Fruit fly (Drosophila melanogaster): ENCODE measurements around the gene CG44198.

Gene CG44198

DNA sequence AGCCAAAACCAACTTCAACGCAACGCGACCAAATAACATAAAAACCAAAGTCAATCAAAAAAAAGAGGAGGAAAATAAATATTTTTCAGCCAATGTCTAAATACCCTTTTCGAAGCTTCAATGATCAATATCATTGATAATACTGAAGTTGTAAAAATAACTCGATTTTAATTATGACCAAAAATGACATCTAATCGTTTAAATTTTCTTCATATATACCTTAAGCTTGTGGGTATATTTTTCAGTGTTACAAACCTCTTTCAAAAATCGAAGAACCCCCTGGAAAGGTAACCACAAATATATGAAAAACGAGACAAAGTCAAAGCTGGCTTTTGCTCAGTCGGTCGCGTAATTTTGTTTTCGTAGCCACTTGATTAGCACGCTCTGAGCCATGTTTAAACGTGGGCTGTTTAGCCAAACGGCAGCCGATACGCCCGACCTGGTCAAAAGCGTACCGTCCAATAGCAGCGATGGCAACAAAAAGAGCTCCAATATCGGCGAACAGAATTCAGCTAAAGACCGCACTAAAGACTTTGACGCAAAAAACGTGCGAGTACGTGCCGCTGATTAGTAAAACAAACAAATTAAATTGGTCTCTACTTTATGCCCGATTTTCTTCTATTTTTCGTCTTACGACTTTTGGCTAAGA, 26.2 kb upstream of the CG44198 start (continued):
- TF ChIP-seq kah (GFP tag; optimal IDR thresholded peaks at IDR 0.05) (no peak), CG4404 (GFP tag; IDR thresholded peaks at IDR 0.05) (peak; percentile 44; the same call in 1 of the 2 replicates), wdn (GFP tag; IDR thresholded peaks at IDR 0.05) (peak; percentile 70), ftz-f1 (GFP tag; optimal IDR thresholded peaks at IDR 0.05) (peak; percentile 24), jing (GFP tag; optimal IDR thresholded peaks at IDR 0.05) (no peak), Aef1 (GFP tag; IDR thresholded peaks at IDR 0.05) (peak; percentile 78), CG13287 (GFP tag; IDR thresholded peaks at IDR 0.05; ENCODE audit: partially characterized antibody) (no peak), gsb (GFP tag; IDR thresholded peaks at IDR 0.05) (peak; percentile 76; the same call in 1 of the 2 replicates), klu (GFP tag; IDR thresholded peaks at IDR 0.05) (peak; percentile 63), dpn (GFP tag; optimal IDR thresholded peaks at IDR 0.05) (peak; percentile 73 to 80), CG9727 (GFP tag; optimal IDR thresholded peaks at IDR 0.05) (peak; percentile 73), Myb (GFP tag; optimal IDR thresholded peaks at IDR 0.05) (peak; percentile 59), CG10543 (GFP tag; optimal IDR thresholded peaks at IDR 0.05) (peak; percentile 73), al (GFP tag; IDR thresholded peaks at IDR 0.05) (peak; percentile 88), ase (GFP tag; IDR thresholded peaks at IDR 0.05) (0 out of 3 replicates have a peak, but pooled peaks have one; percentile 36), Usf (GFP tag; optimal IDR thresholded peaks at IDR 0.05) (peak; percentile 10), CG13123 (GFP tag; optimal IDR thresholded peaks at IDR 0.05) (peak; percentile 29), CG15269 (tag; optimal IDR thresholded peaks at IDR 0.05) (peak; percentile 84), tap (tag; optimal IDR thresholded peaks at IDR 0.05) (peak; percentile 70), CG1792 (GFP tag; optimal IDR thresholded peaks at IDR 0.05) (peak; percentile 69), bcd (GFP tag; optimal IDR thresholded peaks at IDR 0.05) (peak; percentile 71), CG12071 (GFP tag; optimal IDR thresholded peaks at IDR 0.05) (peak; percentile 69), CG6765 (GFP tag; optimal IDR thresholded peaks at IDR 0.05) (peak; percentile 74), GATAe (GFP tag; conservative IDR thresholded peaks at IDR 0.05) (peak; percentile 52), CG9817 (tag; optimal IDR thresholded peaks at IDR 0.05) (peak; percentile 79), CG8290 (GFP tag; optimal IDR thresholded peaks at IDR 0.05) (no peak), CG8290 (tag; optimal IDR thresholded peaks at IDR 0.05) (peak in 1 of 2 experiments; percentile 42), Drgx (GFP tag; IDR thresholded peaks at IDR 0.05) (peak; percentile 69; the same call in 1 of the 2 replicates), CG2678 (tag; optimal IDR thresholded peaks at IDR 0.05) (peak; percentile 92), Dip2 (GFP tag; IDR thresholded peaks at IDR 0.05) (no peak), CG32772 (GFP tag; IDR thresholded peaks at IDR 0.05) (peak; percentile 47), org-1 (GFP tag; optimal IDR thresholded peaks at IDR 0.05) (peak; percentile 46), Atf6 (GFP tag; IDR thresholded peaks at IDR 0.05) (peak; percentile 85), dmrt99B (tag; optimal IDR thresholded peaks at IDR 0.05) (peak; percentile 81), nerfin-2 (GFP tag; IDR thresholded peaks at IDR 0.05; ENCODE audit: partially characterized antibody) (no peak), schlank (tag; optimal IDR thresholded peaks at IDR 0.05) (peak; percentile 6), HHEX (GFP tag; optimal IDR thresholded peaks at IDR 0.05) (peak; percentile 76), vnd (GFP tag; IDR thresholded peaks at IDR 0.05; ENCODE audit: partially characterized antibody) (no peak), Doc2 (GFP tag; IDR thresholded peaks at IDR 0.05) (peak; percentile 47; the same call in 1 of the 2 replicates), D19A (tag; optimal IDR thresholded peaks at IDR 0.05) (peak; percentile 82), CG2120 (GFP tag; optimal IDR thresholded peaks at IDR 0.05) (peak; percentile 91), CG15601 (tag; optimal IDR thresholded peaks at IDR 0.05) (peak; percentile 8), Hmx (GFP tag; optimal IDR thresholded peaks at IDR 0.05) (peak; percentile 4), zen (tag; optimal IDR thresholded peaks at IDR 0.05) (no peak), Rfx (GFP tag; IDR thresholded peaks at IDR 0.05) (peak; percentile 93), CG4424 (GFP tag; optimal IDR thresholded peaks at IDR 0.05) (peak; percentile 74), CG11456 (GFP tag; IDR thresholded peaks at IDR 0.05) (peak; percentile 81), CG6683 (GFP tag; optimal IDR thresholded peaks at IDR 0.05) (peak; percentile 55), CG4730 (GFP tag; IDR thresholded peaks at IDR 0.05) (peak; percentile 76), Sox102F (GFP tag; optimal IDR thresholded peaks at IDR 0.05) (peak; percentile 74)
